Worm (Caenorhabditis elegans) whole organism, L3 larva: ENCODE data around the gene skr-19.

Experiments
- R02D3.7 ChIP-seq: fragments of 150-350 bp; optimal IDR thresholded peaks from 2 replicates; lab custom pipeline; 2014; ENCODE audit warnings: missing biosample characterization, missing genetic modification characterization
- ZK546.5 ChIP-seq: sonication (generic microtip); optimal IDR thresholded peaks from 2 replicates; lab custom pipeline; 2017; ENCODE audit warnings: missing biosample characterization, missing genetic modification characterization
- ceh-16 ChIP-seq: sonication (generic microtip); optimal IDR thresholded peaks from 2 replicates; lab custom pipeline; 2017; ENCODE audit warnings: missing biosample characterization, missing genetic modification characterization
- ceh-28 ChIP-seq: fragments of 150-350 bp; optimal IDR thresholded peaks from 2 replicates; lab custom pipeline; 2014; ENCODE audit warnings: missing biosample characterization, missing genetic modification reagents, missing genetic modification characterization
- ceh-82 ChIP-seq: fragments of 150-350 bp; optimal IDR thresholded peaks from 2 replicates; lab custom pipeline; 2014; ENCODE audit warnings: missing biosample characterization, missing genetic modification characterization
- ceh-9 ChIP-seq: sonication (generic microtip); optimal IDR thresholded peaks from 2 replicates; lab custom pipeline; 2018; ENCODE audit warnings: missing biosample characterization, missing genetic modification characterization
- elt-2 ChIP-seq: sonication (generic microtip); optimal IDR thresholded peaks from 2 replicates; lab custom pipeline; 2016; ENCODE audit warnings: missing genetic modification reagents, mild to moderate bottlenecking, missing genetic modification characterization, missing compliant biosample characterization
- elt-3 ChIP-seq, 3 experiments: fragments of 150-350 bp in 1 of 3; sonication (generic microtip) in 2 of 3; optimal IDR thresholded peaks; 2 replicates in 2 of 3; 4 replicates in 1 of 3; lab custom pipeline; 2014 to 2017; ENCODE audit warnings: missing biosample characterization in 3 of 3, missing genetic modification characterization in 3 of 3
- eor-1 ChIP-seq, 2 experiments: fragments of 150-350 bp; optimal IDR thresholded peaks; 2 replicates each; lab custom pipeline; 2014 to 2018; ENCODE audit warnings: missing biosample characterization in 2 of 2, missing genetic modification characterization in 2 of 2
- fkh-10 ChIP-seq: sonication (generic microtip); optimal IDR thresholded peaks from 2 replicates; lab custom pipeline; 2017; ENCODE audit warnings: missing biosample characterization, missing genetic modification reagents, missing genetic modification characterization
- fkh-2 ChIP-seq: fragments of 150-350 bp; optimal IDR thresholded peaks from 2 replicates; lab custom pipeline; 2014; ENCODE audit warnings: missing biosample characterization, missing genetic modification reagents, missing genetic modification characterization
- hmg-11 ChIP-seq: sonication (generic microtip); optimal IDR thresholded peaks from 2 replicates; lab custom pipeline; 2016; ENCODE audit warnings: missing genetic modification characterization, missing compliant biosample characterization
- jun-1 ChIP-seq: fragments of 150-350 bp; optimal IDR thresholded peaks from 2 replicates; lab custom pipeline; 2014; ENCODE audit warnings: missing biosample characterization, missing genetic modification reagents, missing genetic modification characterization
- lin-15B ChIP-seq: fragments of 150-350 bp; optimal IDR thresholded peaks from 2 replicates; lab custom pipeline; 2014; ENCODE audit warnings: missing biosample characterization, missing genetic modification characterization
- lin-39 ChIP-seq: fragments of 150-350 bp; optimal IDR thresholded peaks from 2 replicates; lab custom pipeline; 2018; ENCODE audit warnings: missing biosample characterization, missing genetic modification reagents, missing genetic modification characterization
- mml-1 ChIP-seq: fragments of 150-350 bp; sonication (generic microtip); optimal IDR thresholded peaks from 3 replicates; lab custom pipeline; 2014; ENCODE audit warnings: missing biosample characterization, missing genetic modification characterization
- nfya-1 ChIP-seq: sonication (generic microtip); optimal IDR thresholded peaks from 2 replicates; lab custom pipeline; 2017; ENCODE audit warnings: missing genetic modification characterization, mild to moderate bottlenecking, missing compliant biosample characterization, antibody characterized with exemption, moderate library complexity; ENCODE audit not compliant: insufficient read depth
- nhr-11 ChIP-seq: fragments of 150-350 bp; optimal IDR thresholded peaks from 2 replicates; lab custom pipeline; 2014; ENCODE audit warnings: missing biosample characterization, missing genetic modification characterization
- nhr-237 ChIP-seq: fragments of 150-350 bp; optimal IDR thresholded peaks from 2 replicates; lab custom pipeline; 2014; ENCODE audit warnings: missing biosample characterization, missing genetic modification characterization
- nhr-25 ChIP-seq: sonication (generic microtip); optimal IDR thresholded peaks from 2 replicates; lab custom pipeline; 2017; ENCODE audit warnings: missing biosample characterization, missing genetic modification characterization
- nhr-28 ChIP-seq: fragments of 150-350 bp; optimal IDR thresholded peaks from 2 replicates; lab custom pipeline; 2014; ENCODE audit warnings: missing biosample characterization, missing genetic modification characterization
- nhr-67 ChIP-seq: fragments of 150-350 bp; optimal IDR thresholded peaks from 2 replicates; lab custom pipeline; 2014; ENCODE audit warnings: missing biosample characterization, missing genetic modification characterization
- nhr-76 ChIP-seq: fragments of 150-350 bp; sonication (generic microtip); optimal IDR thresholded peaks from 5 replicates; lab custom pipeline; 2014; ENCODE audit warnings: missing biosample characterization, missing genetic modification characterization
- nhr-77 ChIP-seq: fragments of 150-350 bp; optimal IDR thresholded peaks from 2 replicates; lab custom pipeline; 2014; ENCODE audit warnings: missing biosample characterization, missing genetic modification characterization
- pha-4 ChIP-seq: fragments of 150-350 bp; optimal IDR thresholded peaks from 2 replicates; lab custom pipeline; 2014; ENCODE audit warnings: missing biosample characterization, missing genetic modification reagents, missing genetic modification characterization
- pqm-1 ChIP-seq: fragments of 150-350 bp; optimal IDR thresholded peaks from 2 replicates; lab custom pipeline; 2017; ENCODE audit warnings: missing biosample characterization, missing genetic modification characterization, inconsistent platforms
- snpc-4 ChIP-seq: fragments of 150-350 bp; optimal IDR thresholded peaks from 2 replicates; lab custom pipeline; 2014; ENCODE audit warnings: missing biosample characterization, missing genetic modification characterization
- tbx-2 ChIP-seq: sonication (generic microtip); optimal IDR thresholded peaks from 2 replicates; lab custom pipeline; 2016; ENCODE audit warnings: mild to moderate bottlenecking, missing genetic modification characterization, missing compliant biosample characterization
- unc-39 ChIP-seq: sonication (generic microtip); optimal IDR thresholded peaks from 4 replicates; lab custom pipeline; 2017; ENCODE audit warnings: missing biosample characterization, missing genetic modification characterization
- unc-62 ChIP-seq: fragments of 150-350 bp; sonication (generic microtip); optimal IDR thresholded peaks from 4 replicates; lab custom pipeline; 2014; ENCODE audit warnings: missing biosample characterization, missing genetic modification reagents, missing genetic modification characterization
- ztf-11 ChIP-seq: fragments of 150-350 bp; optimal IDR thresholded peaks from 2 replicates; lab custom pipeline; 2014; ENCODE audit warnings: missing biosample characterization, missing genetic modification characterization
- ztf-4 ChIP-seq: fragments of 150-350 bp; optimal IDR thresholded peaks from 2 replicates; lab custom pipeline; 2014; ENCODE audit warnings: missing biosample characterization, missing genetic modification characterization

skr-19 gene

DNA sequence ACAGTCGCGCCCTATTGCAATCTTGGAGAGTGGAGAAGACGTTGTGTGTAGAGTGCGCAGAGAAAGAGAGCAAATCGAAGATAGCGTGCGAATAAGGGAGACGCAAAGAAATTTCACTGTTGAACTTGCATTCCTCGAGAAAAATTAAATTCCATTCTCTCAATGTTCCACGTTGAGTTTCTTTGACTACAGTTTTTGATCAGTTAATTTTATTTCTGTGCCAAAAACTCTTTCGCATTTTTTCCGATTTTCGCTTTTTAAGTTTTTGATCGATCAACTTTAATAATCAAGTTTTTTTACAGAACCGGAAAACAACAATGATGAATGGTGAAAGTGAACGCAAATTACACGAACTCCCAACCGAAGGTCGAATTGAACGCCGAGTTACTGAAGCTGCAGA is 12.6 kb upstream of the skr-19 start, which contains the start of gene K08H2.3:
K08H2.3 (plus strand) TSS at position 301 of the 400 bp plus-strand sequence.
- TF ChIP-seq R02D3.7 (tag; lab: Kevin White, UChicago) (no peak), nhr-76 (tag; lab: Kevin White, UChicago) (no peak), lin-15B (peak; percentile 22), ZK546.5 (tag; lab: Kevin White, UChicago) (no peak)

DNA sequence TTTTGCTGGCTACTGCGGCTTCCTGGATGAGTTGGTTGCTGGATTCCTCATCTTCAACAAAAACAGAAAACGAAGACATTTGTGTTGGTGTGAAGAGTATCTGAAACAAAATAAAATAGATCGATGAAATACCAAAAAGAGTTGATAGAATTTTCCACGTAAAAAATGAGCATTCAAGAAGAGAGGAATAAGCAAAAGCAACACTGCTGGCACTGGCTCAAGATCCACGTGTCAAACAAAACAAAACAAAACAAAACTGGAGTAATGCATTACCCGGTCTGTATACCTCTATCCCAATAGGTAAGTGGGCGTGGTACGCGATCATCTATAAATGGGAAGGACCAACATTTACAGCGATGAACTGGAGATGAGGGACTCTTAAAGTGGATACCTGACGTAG is 10.4 kb upstream of the skr-19 start, which contains the start of gene K08H2.2:
K08H2.2 (minus strand) TSS at position 101 of the 400 bp plus-strand sequence.
- TF ChIP-seq nhr-11 (tag; lab: Kevin White, UChicago) (no peak), ceh-82 (tag; lab: Kevin White, UChicago) (no peak)
- TF ChIP-seq, all 47 proteins: peak for 0

DNA sequence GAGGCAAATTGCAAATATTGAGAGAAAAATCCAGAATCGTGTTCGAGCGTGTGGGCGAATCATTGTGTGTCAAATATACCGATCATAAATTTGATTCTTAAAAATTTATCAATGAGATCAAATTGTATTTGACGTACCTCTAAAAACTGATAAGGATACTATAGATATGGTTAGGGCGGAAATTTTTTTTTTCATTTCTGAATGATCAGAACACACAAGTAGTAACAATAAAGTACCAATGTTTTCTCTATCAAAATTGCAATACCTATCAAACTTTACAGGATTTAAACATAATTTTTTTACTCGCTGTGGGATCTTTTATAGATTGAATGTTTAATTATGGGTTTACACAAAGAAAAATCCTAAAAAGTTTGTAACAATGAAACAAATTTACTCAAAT is 7.8 kb upstream of the skr-19 start, which contains the start of gene bgnt-1.5:
bgnt-1.5 (minus strand) TSS at position 101 of the 400 bp plus-strand sequence.
- TF ChIP-seq ceh-9 (tag; lab: Kevin White, UChicago) (no peak), mml-1 (tag; lab: Kevin White, UChicago) (no peak), nhr-76 (tag; lab: Kevin White, UChicago) (no peak), tbx-2 (tag; lab: Kevin White, UChicago) (no peak), ztf-11 (tag; lab: Kevin White, UChicago) (no peak), ceh-16 (tag; lab: Kevin White, UChicago) (no peak), fkh-10 (GFP tag; lab: Kevin White, UChicago) (no peak)
- TF ChIP-seq, all 47 proteins: peak for 0

DNA sequence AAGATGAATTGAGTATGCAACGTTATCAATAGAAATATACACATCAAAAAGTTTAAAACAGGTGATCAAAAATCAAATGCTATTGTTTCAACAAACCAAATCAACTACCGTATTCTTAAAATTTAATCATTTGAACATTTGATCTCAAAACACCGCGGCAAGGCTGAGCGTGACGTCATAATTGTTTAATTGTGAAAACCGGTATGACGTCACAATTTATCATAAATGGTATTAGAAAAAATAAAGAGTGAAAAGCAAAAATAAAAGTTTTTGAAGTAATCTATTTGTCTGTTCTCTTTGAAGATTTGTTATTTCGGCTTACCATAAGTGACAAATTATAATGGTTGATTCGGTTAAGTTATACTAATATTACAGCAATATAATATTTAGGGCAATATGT is 3.3 kb upstream of the skr-19 start:
- no peak for TF ChIP-seq fkh-10 (GFP tag; lab: Kevin White, UChicago)
- TF ChIP-seq hmg-11 (tag; lab: Kevin White, UChicago) = no peak
- no peak for TF ChIP-seq unc-62 (GFP tag; lab: Kevin White, UChicago)
- no peak for TF ChIP-seq nfya-1 (tag; lab: Kevin White, UChicago)
- no peak for TF ChIP-seq nhr-76 (tag; lab: Kevin White, UChicago)
- no peak for TF ChIP-seq ceh-9 (tag; lab: Kevin White, UChicago)
- TF ChIP-seq nhr-25 (tag; lab: Kevin White, UChicago) = no peak
- TF ChIP-seq nhr-67 (tag; lab: Kevin White, UChicago) = no peak
- no peak for TF ChIP-seq ZK546.5 (tag; lab: Kevin White, UChicago)
- no peak for TF ChIP-seq fkh-2 (tag; lab: Kevin White, UChicago)
- no peak for TF ChIP-seq eor-1 (tag; optimal IDR thresholded peaks at IDR 0.05; lab: Kevin White, UChicago)
- TF ChIP-seq nhr-237 = no peak
- no peak for TF ChIP-seq nhr-77 (tag; lab: Kevin White, UChicago)
- no peak for TF ChIP-seq nhr-28 (tag; lab: Kevin White, UChicago)

DNA sequence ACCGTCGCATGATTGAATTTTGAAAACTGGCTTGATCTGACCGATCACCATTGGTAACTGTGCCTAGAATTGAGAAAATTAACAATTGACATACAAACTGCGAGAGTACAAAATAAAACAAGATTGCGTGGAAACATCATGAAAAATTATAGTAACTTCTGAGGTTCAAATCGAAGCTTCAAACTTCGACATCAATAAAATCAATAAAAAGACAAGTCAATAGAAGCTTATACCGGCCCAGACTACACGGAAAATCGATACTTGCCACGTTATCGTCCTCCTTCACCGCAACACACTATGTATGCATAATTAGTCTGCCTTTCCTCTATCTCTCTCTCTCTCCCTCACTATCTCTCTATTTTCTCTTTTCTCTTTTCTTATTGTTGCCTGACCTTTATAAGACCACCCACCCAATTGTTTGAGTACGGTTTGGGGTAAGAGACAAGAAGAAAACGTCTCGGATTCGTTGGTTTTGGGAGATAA is 2.1 kb upstream of the skr-19 start, which contains the start of gene skr-21:
skr-21 (minus strand) TSS at position 51 of the 483 bp plus-strand sequence.
- TF ChIP-seq nhr-25 (tag; lab: Kevin White, UChicago) (peak; percentile 11), elt-2 (peak; percentile 1), elt-3 (tag; optimal IDR thresholded peaks at IDR 0.05; lab: Kevin White, UChicago) (no peak), mml-1 (tag; lab: Kevin White, UChicago) (no peak), ceh-28 (tag; lab: Kevin White, UChicago) (peak; percentile 64), unc-39 (tag; lab: Kevin White, UChicago) (no peak), ceh-82 (tag; lab: Kevin White, UChicago) (no peak)
- TF ChIP-seq, all 47 proteins: peak for 3

DNA sequence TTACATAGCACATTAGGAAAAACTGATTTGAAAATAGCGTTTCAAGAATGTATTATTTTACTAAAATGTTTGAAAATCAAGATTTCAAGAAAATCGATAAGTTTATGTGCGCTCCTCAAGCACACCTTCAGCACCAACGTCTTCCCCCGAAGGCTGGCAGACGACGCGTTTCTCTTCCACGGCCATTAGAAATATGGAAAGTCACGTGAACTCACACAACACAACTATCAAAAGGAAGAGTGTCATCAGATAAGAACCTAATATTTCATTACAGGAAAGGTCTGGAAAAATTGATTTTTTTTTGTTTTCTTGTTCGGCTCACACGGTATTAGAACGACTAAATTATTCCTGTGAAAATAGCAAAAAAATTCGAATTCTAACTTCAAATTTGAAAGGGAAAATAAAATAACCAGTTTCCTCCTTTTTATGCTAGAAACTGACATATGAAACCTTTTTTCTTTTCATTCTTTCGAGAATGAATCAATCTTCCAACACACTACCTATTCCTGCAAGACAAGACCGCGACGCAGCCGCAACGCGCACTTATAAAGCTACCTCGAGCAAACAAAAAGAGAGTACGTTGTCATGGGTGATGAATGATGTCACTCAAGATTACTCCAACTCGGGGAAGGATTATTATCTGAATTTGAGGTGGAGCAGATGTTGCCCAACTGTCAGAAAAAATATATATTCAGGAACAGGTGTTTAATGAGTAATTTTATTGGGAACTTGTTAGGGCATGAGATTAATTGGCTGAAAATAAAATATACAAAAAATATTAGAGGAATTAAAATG is 800 bp upstream of the skr-19 start:
- TF ChIP-seq pqm-1 (peak; percentile 22), snpc-4 (tag; lab: Kevin White, UChicago) (peak; percentile 8), jun-1 (tag; lab: Kevin White, UChicago) (peak; percentile 7), eor-1 (tag; optimal IDR thresholded peaks at IDR 0.05; lab: Kevin White, UChicago) (no peak), ceh-28 (tag; lab: Kevin White, UChicago) (peak; percentile 3), ztf-4 (tag; lab: Kevin White, UChicago) (no peak), pha-4 (peak; percentile 41), elt-2 (peak; percentile 73), nfya-1 (tag; lab: Kevin White, UChicago) (peak; percentile 37), nhr-28 (tag; lab: Kevin White, UChicago) (no peak), lin-39 (tag; lab: Kevin White, UChicago) (peak; percentile 39), hmg-11 (tag; lab: Kevin White, UChicago) (peak; percentile 32)
